Worm (Caenorhabditis elegans): ENCODE data around the gene elo-4.

The elo-4 gene

DNA sequence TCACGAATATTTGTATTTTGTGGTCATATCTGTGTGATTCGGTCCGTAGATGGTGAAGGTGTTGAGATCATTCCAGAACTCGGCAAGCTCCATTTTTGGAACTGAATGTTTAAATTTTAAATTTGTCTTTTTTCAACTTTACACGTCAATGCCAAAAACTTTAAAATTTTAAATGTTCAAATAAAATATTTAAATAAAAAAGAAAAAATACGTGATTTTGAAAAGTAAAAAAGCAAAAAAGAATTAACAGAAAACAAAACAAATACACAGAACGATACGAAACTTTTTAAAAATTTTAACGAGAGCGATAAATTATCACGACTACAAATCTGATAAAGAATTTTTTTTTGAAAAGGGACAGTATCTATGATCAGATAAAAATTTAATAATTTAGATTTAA, at the start of gene elo-4:
elo-4 (minus strand) TSS at position 101 of the 400 bp plus-strand sequence.
- TF ChIP-seq unc-62 (GFP tag; optimal IDR thresholded peaks at IDR 0.05) = no peak

DNA sequence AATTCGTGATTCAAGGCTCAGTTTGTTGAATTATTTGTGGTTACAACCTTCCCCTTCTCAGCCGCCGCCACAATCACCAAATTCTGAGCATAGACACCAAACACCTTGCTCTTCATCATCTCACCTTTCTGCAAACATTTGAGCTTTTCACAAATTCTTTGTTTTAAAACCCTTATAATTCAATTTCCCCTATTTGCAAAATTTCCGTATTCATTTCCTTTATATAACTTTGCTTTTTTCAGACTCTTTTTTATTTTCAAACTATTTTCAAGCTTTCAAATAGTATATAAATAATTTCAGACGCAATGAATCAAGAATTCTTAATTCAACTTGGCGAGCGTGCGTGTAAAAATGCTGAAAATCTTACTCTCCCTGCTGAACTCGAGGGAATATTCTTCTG, 49.4 kb upstream of the elo-4 start, which contains the start of gene tkr-1:
tkr-1 (plus strand) TSS at position 301 of the 400 bp plus-strand sequence.
- TF ChIP-seq unc-62 (GFP tag; optimal IDR thresholded peaks at IDR 0.05) = no peak

DNA sequence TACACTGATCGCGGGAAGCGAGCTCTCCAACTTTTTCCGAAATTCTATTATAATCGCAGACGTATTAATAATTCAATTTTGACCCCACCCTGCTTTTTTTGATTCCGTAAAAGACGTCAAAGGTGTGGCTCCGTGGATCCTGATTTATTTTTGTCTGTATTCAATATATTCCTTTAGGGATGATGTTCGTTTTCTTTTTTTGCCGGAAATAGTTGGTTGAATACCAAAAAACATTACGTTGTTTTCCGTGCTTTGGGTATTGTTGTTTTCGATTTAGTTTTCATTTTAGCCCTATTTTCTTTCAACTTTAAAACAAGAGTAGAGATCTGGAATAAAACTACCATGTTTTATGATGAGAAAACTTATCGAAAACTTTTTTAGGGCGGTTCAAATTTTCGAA, 42.6 kb upstream of the elo-4 start:
- TF ChIP-seq unc-62 (GFP tag; optimal IDR thresholded peaks at IDR 0.05) = no peak

DNA sequence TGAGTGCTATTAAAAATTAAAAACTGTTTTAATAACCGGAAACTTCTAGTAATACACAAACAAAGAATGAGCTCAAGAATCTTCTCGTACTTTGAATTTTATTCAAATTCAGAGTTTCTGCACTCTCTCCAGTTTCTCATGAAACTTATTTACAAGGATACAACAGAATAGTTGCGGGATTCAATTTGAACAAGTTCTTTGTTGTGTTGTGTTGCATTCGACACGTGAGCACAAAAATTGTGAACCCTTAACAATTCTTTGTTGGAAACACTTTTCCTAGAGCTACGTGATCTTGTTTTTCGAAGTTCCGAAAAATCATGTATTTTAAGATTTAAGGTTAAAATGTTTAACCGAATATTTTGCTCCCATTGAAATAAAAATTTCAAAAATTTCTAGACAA, 39.7 kb upstream of the elo-4 start:
- TF ChIP-seq unc-62 (GFP tag; optimal IDR thresholded peaks at IDR 0.05) = no peak

DNA sequence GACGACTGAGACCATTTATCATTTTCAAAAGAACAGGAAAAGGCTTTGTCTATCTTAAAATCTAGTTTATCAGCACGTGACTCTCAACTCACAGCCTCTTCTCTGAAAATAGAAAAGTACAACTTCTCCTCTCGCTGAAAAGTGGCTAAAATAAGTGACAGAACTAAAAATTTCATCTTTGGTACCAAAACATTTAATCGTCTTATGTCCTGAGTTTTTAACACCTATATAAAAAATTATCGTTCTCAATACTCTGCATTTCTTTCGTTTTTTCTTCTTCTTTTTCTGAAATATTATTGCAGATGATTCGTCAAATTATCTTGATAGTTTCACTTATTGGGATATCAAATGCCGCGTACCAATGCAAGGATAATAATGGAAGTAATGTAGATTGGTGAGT, 32.9 kb upstream of the elo-4 start, which contains the start of gene crn-6:
crn-6 (plus strand) TSS at position 301 of the 400 bp plus-strand sequence.
- no peak for TF ChIP-seq unc-62 (GFP tag; optimal IDR thresholded peaks at IDR 0.05)

DNA sequence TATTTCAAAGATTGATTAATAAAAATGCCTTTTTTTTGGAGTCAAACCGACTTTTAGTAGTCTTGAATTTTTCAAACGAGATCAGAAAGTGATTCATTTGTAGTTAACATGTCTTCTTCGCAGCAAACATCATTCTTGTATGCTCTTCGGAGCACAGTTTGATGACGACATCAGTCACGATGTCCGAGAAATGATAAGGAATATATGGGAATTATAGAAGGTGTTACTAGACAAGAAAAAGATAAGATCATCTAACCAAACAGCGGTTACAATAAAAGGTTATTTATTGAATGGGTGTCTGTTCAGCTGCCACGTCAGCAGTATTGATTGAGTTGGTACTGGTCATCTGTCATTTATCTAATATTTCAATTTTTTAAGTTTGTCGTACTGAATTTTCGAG, 32.3 kb upstream of the elo-4 start:
- no peak for TF ChIP-seq unc-62 (GFP tag; optimal IDR thresholded peaks at IDR 0.05)

DNA sequence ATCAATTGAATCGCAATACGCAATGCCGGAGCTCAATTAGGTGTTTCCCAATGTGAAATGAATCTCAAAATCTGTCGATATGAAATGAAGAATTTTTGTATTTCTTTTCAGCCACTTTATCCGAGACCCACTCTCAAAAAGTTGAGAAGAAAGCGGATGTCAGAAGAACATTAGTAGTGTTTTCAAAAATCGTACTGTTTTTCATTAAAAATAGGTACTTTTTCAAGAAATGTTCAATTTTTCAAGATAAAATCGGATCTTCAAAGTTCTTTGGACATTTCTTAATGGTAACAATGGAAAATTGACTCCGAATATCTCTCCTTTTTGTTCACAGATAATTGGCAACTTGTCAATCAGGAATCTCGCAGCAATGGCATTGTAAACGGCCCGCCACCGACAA, 27.2 kb upstream of the elo-4 start, which contains the start of gene flp-25:
flp-25 (plus strand) TSS at position 301 of the 400 bp plus-strand sequence.
- no peak for TF ChIP-seq unc-62 (GFP tag; optimal IDR thresholded peaks at IDR 0.05)

DNA sequence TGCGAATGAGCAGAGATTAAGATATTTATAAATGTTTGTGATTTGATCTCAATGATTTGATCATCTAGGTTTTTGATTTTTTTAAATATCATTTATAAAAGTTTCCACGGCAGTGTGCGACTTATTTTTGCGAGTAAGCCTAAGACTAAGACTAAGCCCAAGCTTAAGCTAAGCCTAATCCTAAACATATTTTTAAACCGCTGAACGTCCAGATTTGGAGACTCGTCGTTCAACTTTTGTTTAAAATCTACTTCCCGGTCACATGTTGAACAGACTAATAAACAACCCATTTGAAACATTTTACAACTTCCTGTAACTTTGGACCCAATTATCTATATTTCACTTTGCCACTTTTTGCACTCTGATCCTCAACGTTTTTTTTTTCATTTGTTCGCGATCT, 25.0 kb upstream of the elo-4 start, which contains the start of gene K04H4.5:
K04H4.5 (plus strand) TSS at position 301 of the 400 bp plus-strand sequence.
- no peak for TF ChIP-seq unc-62 (GFP tag; optimal IDR thresholded peaks at IDR 0.05)

DNA sequence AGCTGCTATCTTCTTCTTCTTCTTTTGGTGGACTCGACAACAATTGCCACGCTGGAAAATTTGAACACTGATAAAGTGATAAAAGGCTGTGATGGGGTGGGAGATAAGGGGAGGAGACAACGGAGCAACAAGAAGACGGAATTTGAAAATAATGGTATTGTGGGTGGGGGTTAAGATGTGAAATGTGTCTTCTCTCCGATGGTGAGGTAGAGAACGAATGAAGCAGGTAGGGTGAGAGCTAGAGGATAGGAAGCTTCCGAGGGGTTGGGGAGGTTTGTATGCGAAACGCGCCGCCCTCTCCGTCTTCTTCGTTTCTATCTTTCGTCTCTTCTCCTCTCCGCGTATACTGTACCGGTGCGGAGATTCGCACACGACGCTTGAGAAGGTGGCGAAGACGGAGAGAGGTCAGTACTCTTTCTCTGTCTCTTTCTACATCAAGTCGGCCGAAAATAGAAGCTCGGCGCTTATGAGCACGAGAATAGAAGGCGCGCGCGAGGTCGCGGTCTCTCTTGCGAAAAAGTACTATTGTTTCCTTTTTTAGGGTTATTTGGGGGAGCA, 21.4 kb upstream of the elo-4 start, which contains the start of gene chtb-1:
chtb-1 (minus strand) TSS at position 51 of the 558 bp plus-strand sequence.
- no peak for TF ChIP-seq unc-62 (GFP tag; optimal IDR thresholded peaks at IDR 0.05)

DNA sequence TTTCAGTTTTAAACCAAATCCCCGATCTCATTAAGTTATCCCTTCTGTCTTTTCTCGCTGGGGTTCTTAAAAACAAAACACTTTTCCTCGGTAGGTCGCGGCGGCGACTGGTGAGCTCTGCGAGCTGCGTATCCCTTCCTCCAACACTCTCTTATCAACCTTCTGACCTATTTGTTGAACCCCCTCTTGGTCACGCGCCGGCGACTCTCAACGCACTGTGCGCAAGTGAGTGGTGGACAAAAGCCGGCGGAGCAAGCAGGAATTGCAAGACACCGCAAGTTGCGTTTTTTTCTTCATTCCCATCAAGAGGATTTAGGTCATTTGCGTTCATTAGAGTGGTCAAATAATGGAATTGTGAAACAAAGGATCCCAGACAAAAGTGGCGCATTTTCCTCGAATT, 19.7 kb upstream of the elo-4 start:
- TF ChIP-seq unc-62 (GFP tag; optimal IDR thresholded peaks at IDR 0.05) = no peak

DNA sequence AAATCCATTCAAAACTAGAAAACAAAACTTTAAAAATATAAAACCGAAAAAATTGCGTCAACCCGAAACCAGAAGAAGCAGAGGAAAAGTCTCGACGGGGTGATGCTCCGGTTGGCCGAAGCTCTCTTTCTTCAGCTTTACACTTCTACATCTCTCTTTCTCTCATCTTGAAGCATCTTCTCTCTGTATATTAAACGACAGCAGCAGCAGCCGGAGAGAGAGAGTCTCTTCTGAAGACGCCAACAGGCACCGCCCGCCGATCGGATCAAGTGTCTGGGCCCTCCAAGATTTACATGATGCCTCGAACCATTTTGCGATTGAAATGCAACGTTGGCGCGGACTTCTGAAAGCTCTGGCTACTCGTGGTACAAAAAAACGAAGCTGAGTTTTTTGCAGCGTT, 12.6 kb upstream of the elo-4 start:
- TF ChIP-seq unc-62 (GFP tag; optimal IDR thresholded peaks at IDR 0.05) = no peak

DNA sequence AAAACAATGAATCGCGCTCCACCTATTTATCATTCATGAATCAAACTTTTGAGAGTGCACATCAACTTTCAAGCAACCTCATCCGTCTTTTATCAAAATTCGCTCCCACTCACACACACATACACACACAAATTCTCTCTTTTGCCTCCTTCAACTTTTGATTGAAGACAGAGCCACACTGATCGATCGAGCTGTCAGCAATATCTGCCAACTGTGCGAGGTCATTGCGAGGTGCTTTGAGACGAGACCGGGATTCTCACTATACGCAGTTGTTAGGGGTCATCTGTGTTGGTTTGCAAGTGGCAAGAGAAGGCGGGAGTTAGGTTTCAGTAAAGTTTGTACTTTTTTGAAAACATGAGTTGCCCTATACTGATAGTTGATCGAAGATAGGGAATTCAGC, 12.0 kb upstream of the elo-4 start:
- TF ChIP-seq unc-62 (GFP tag; optimal IDR thresholded peaks at IDR 0.05) = no peak

DNA sequence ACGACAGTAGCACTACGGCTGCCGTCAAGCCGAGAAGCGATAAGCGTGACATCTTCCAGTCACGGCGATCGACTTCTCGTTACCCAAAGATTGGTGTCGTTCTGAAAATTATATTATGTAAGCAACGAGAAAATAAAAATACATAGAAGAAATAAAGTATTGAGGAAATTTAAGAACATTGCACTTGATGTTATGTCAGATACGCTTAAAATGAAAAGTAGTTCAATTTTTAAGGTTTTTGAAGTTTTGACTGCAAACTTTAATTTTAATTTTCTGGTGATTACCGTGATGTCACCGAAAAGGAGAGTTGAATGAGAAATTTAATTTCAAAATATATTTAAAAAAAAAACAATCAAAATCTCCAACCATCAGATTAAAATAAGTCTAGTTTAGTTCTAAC, 10.3 kb upstream of the elo-4 start, which contains the start of gene emb-9:
emb-9 (minus strand) TSS at position 101 of the 400 bp plus-strand sequence.
- TF ChIP-seq unc-62 (GFP tag; optimal IDR thresholded peaks at IDR 0.05) = no peak

DNA sequence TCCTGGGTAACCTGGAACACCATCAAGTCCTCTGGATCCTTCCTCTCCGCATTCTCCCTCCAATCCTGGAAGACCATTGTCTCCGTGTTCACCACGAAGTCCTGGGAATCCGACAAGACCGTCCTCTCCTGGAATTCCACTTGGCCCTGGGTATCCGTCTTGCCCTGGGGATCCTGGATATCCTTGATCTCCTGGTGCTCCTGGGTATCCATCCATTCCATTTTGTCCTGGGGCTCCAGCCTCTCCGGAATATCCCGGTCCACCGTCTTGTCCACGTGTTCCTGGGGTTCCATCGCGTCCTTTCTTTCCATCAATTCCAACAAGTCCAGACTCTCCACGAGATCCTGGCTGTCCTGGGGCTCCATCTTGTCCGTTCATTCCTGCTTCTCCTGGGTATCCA, 6.0 kb upstream of the elo-4 start:
- no peak for TF ChIP-seq unc-62 (GFP tag; optimal IDR thresholded peaks at IDR 0.05)

DNA sequence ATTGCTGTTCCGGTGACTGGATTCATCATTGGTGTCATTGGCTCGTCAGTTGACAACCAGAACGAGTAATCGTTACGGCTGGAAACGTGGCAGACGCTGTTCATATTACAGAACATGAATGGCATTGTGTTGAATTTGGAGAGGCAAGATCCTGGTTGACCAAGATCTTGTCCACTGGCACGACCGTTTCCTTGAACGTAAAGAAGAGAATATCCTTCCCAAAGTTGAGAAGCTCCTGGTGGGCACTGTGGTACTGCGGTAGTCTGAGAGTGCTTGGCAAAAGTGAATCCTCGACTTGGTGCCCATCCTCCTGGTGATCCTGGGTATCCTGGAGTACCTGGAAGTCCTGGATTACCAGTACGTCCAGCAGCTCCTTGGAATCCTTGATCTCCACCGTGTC, 3.9 kb upstream of the elo-4 start:
- no peak for TF ChIP-seq unc-62 (GFP tag; optimal IDR thresholded peaks at IDR 0.05)

DNA sequence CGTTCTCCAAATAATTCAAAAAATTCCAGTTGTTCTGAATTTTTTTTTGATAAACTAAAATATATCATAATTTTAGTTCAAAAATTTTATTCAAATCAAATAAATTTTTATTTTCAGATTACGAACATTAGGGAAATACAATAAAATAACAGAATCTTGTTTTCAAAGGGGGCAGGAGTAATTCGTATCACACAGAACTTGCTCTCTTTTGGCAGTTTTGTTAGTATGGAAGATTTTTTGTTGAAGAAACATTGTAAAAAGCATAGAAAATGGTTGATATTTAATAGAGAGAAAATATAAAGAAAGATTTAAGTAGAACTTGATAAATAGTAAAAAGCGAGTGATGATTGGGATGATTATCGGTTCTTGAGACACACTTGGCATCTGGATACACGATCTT, 2.7 kb upstream of the elo-4 start:
- TF ChIP-seq unc-62 (GFP tag; optimal IDR thresholded peaks at IDR 0.05) = no peak

DNA sequence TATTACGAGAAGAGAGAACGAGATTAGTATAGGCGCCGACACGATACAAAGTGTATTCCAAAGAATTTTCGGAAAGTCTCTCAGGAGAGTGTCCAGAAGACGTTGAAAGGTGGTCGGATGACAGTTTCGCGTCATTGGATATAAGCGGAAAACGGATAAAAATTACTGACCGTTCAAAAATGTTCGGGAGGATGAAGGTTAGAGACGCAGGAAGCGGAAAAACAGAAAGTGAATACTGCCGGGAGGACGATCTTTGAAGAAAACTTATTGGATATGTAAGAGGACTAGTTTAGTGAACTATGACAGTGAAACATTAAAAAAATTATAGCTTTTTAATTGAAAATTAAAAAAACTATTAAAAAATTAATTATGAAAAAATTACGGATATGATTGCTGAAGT, 1.0 kb upstream of the elo-4 start:
- no peak for TF ChIP-seq unc-62 (GFP tag; optimal IDR thresholded peaks at IDR 0.05)

DNA sequence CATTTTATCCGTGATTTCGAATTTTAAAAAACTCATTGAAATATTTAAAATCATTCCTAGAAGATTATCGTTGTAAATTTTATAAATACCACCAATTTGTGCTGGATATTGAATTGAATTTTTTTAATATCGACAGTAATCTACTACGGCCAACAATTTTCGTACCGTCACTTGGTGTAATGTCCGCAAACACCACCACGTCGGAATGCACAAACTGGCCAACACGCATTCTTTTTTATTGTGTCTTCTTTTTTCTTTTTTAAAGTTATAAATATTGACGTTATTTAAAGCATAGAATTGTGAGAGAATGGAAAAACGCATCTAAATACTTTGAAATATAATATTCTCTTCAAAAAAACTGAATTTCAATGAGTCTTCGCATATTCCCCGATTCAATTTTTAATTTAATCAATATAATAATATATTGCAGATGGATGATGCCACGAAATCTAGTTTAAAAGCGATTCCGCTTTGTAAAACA, 3.0 kb downstream of the elo-4 start, which contains the start of gene ufc-1:
ufc-1 (plus strand) TSS at position 431 of the 481 bp plus-strand sequence.
- TF ChIP-seq unc-62 (GFP tag; optimal IDR thresholded peaks at IDR 0.05) = no peak

Data from whole organism, dauer.